Fruit fly (Drosophila melanogaster): Measurements from ENCODE around the gene trc.

trc gene

dm6 chr3L:19870843-19871666, 37.0 kb upstream of the trc start, which contains the start of the genes Rab8 and Usp32 (continued):
- TF ChIP-seq CG2678 (tag; optimal IDR thresholded peaks at IDR 0.05), result no peak
- peak; percentile 86 for TF ChIP-seq CG2120 (GFP tag; optimal IDR thresholded peaks at IDR 0.05)
- TF ChIP-seq CG12155 (GFP tag; optimal IDR thresholded peaks at IDR 0.05), result peak; percentile 65
- TF ChIP-seq her (GFP tag; optimal IDR thresholded peaks at IDR 0.05), result peak; percentile 80
- no peak for TF ChIP-seq Neu2 (GFP tag; optimal IDR thresholded peaks at IDR 0.05; ENCODE audit: borderline replicate concordance)
- TF ChIP-seq Dek (tag; optimal IDR thresholded peaks at IDR 0.05), result peak; percentile 30
- TF ChIP-seq CG17612 (GFP tag; IDR thresholded peaks at IDR 0.05), result no peak
- peak; percentile 23 for TF ChIP-seq Sry-β (GFP tag; optimal IDR thresholded peaks at IDR 0.05)
- no peak for TF ChIP-seq dati (GFP tag; IDR thresholded peaks at IDR 0.05)
- TF ChIP-seq cas (GFP tag; IDR thresholded peaks at IDR 0.05), result peak; percentile 48; the same call in 1 of the 2 replicates
- TF ChIP-seq CG13775 (GFP tag; optimal IDR thresholded peaks at IDR 0.05), result peak; percentile 40
- peak; percentile 1 for TF ChIP-seq CG12071 (GFP tag; optimal IDR thresholded peaks at IDR 0.05)
- TF ChIP-seq gfzf (GFP tag; optimal IDR thresholded peaks at IDR 0.05), result peak; percentile 11
- no peak for TF ChIP-seq CG30431 (GFP tag; optimal IDR thresholded peaks at IDR 0.05)
- TF ChIP-seq Hr78 (GFP tag; optimal IDR thresholded peaks at IDR 0.05), result no peak
- peak; percentile 28; the same call in 1 of the 3 replicates for TF ChIP-seq croc (GFP tag; conservative IDR thresholded peaks at IDR 0.05)
- TF ChIP-seq Camta (GFP tag; optimal IDR thresholded peaks at IDR 0.05), result peak; percentile 31
- no peak for TF ChIP-seq pan (optimal IDR thresholded peaks at IDR 0.05)
- TF ChIP-seq pan (GFP tag; optimal IDR thresholded peaks at IDR 0.05 in 1 of 2, IDR thresholded peaks at IDR 0.05 in 1 of 2), result peak in 1 of 2 experiments; percentile 47
- no peak for TF ChIP-seq Aef1 (GFP tag; IDR thresholded peaks at IDR 0.05)
- TF ChIP-seq zfh2 (GFP tag; optimal IDR thresholded peaks at IDR 0.05), result peak; percentile 76
- TF ChIP-seq emc (GFP tag; optimal IDR thresholded peaks at IDR 0.05), result peak; percentile 25
- peak; percentile 83 for TF ChIP-seq inv (GFP tag; IDR thresholded peaks at IDR 0.05; ENCODE audit: partially characterized antibody)
- peak; percentile 48 for TF ChIP-seq CG17829 (tag; optimal IDR thresholded peaks at IDR 0.05)
- peak; percentile 57 for TF ChIP-seq Max (GFP tag; optimal IDR thresholded peaks at IDR 0.05)
- peak; percentile 81 for TF ChIP-seq lilli (GFP tag; optimal IDR thresholded peaks at IDR 0.05)
- peak; percentile 32; the same call in 1 of the 2 replicates for TF ChIP-seq Ada2b (GFP tag; IDR thresholded peaks at IDR 0.05)
- no peak for TF ChIP-seq Poxn (GFP tag; IDR thresholded peaks at IDR 0.05)
- no peak for TF ChIP-seq CG31388 (GFP tag; optimal IDR thresholded peaks at IDR 0.05)
- peak; percentile 44 for TF ChIP-seq CG2712 (tag; optimal IDR thresholded peaks at IDR 0.05)
- no peak for TF ChIP-seq Dip2 (GFP tag; IDR thresholded peaks at IDR 0.05)
- TF ChIP-seq so (GFP tag; IDR thresholded peaks at IDR 0.05), result no peak
- no peak for TF ChIP-seq bowl (GFP tag; IDR thresholded peaks at IDR 0.05)
- peak; percentile 84 for TF ChIP-seq lab (GFP tag; optimal IDR thresholded peaks at IDR 0.05)
- TF ChIP-seq psq (GFP tag; optimal IDR thresholded peaks at IDR 0.05), result peak; percentile 82
- no peak for TF ChIP-seq br (optimal IDR thresholded peaks at IDR 0.05)
- TF ChIP-seq Side (GFP tag; optimal IDR thresholded peaks at IDR 0.05), result peak; percentile 63
- no peak for TF ChIP-seq stc (GFP tag; IDR thresholded peaks at IDR 0.05)
- 0 out of 2 replicates have a peak, but pooled peaks have one; percentile 6 for TF ChIP-seq CG6689 (GFP tag; IDR thresholded peaks at IDR 0.05)
- 0 out of 2 replicates have a peak, but pooled peaks have one; percentile 24 for TF ChIP-seq CG14441 (GFP tag; IDR thresholded peaks at IDR 0.05)
- peak; percentile 81 for TF ChIP-seq Bteb2 (GFP tag; optimal IDR thresholded peaks at IDR 0.05)
- peak; percentile 7 for TF ChIP-seq CG5180 (GFP tag; optimal IDR thresholded peaks at IDR 0.05)
- peak; percentile 54 for TF ChIP-seq CG12391 (tag; optimal IDR thresholded peaks at IDR 0.05)
- peak; percentile 37 for TF ChIP-seq grn (GFP tag; optimal IDR thresholded peaks at IDR 0.05)
- peak; percentile 30 for TF ChIP-seq bab2 (GFP tag; optimal IDR thresholded peaks at IDR 0.05)
- TF ChIP-seq MBD-R2 (GFP tag; IDR thresholded peaks at IDR 0.05), result peak; percentile 97
- TF ChIP-seq CG8944 (GFP tag; optimal IDR thresholded peaks at IDR 0.05), result peak; percentile 57
- no peak for TF ChIP-seq CG6813 (GFP tag; optimal IDR thresholded peaks at IDR 0.05)
- TF ChIP-seq Dfd (GFP tag; optimal IDR thresholded peaks at IDR 0.05), result no peak
- no peak for TF ChIP-seq org-1 (GFP tag; optimal IDR thresholded peaks at IDR 0.05)
